Fruit fly (Drosophila melanogaster) whole organism, embryonic: ENCODE results near the gene CG44001.

Experiments used
- Abd-B ChIP-seq: fragments of 200-800 bp; sonication (Bioruptor generic); optimal IDR thresholded peaks from 2 replicates; lab custom pipeline; 2018; ENCODE audit warnings: missing biosample characterization, mild to moderate bottlenecking, missing genetic modification characterization, moderate library complexity
- Aef1 ChIP-seq: fragments of 200-800 bp; sonication (Bioruptor generic); IDR thresholded peaks from 3 replicates; pipeline ENCODE4 v1.3.6; 2022; ENCODE audit warnings: missing biosample characterization, missing genetic modification characterization
- Antp ChIP-seq: fragments of 200-800 bp; sonication (Bioruptor generic); optimal IDR thresholded peaks from 3 replicates; lab custom pipeline; 2016; ENCODE audit warnings: missing biosample characterization, missing genetic modification characterization
- BtbVII ChIP-seq: fragments of 200-800 bp; sonication (Bioruptor generic); optimal IDR thresholded peaks from 3 replicates; lab custom pipeline; 2017; ENCODE audit warnings: missing biosample characterization, mild to moderate bottlenecking, missing genetic modification characterization
- CG10979 ChIP-seq: fragments of 200-800 bp; sonication (Bioruptor generic); optimal IDR thresholded peaks from 2 replicates; lab custom pipeline; 2018; ENCODE audit warnings: missing biosample characterization, mild to moderate bottlenecking, missing genetic modification characterization, moderate library complexity
- CG13775 ChIP-seq: fragments of 200-800 bp; sonication (Bioruptor generic); optimal IDR thresholded peaks from 3 replicates; lab custom pipeline; 2017; ENCODE audit warnings: missing biosample characterization, mild to moderate bottlenecking, missing genetic modification characterization
- CG15696 ChIP-seq: fragments of 200-800 bp; sonication (Bioruptor generic); optimal IDR thresholded peaks from 2 replicates; lab custom pipeline; 2019; ENCODE audit warnings: missing biosample characterization, mild to moderate bottlenecking, missing genetic modification characterization, moderate library complexity
- CG1602 ChIP-seq: fragments of 200-800 bp; sonication (Bioruptor generic); optimal IDR thresholded peaks from 3 replicates; lab custom pipeline; 2016; ENCODE audit warnings: missing biosample characterization, missing genetic modification characterization
- CG18764 ChIP-seq: fragments of 200-800 bp; sonication (Bioruptor generic); optimal IDR thresholded peaks from 3 replicates; lab custom pipeline; 2016; ENCODE audit warnings: missing biosample characterization, missing genetic modification characterization
- CG2129 ChIP-seq: fragments of 200-800 bp; sonication (Bioruptor generic); IDR thresholded peaks from 2 replicates; pipeline ENCODE4 v1.3.6; 2022; ENCODE audit warnings: missing biosample characterization, missing genetic modification characterization; ENCODE audit not compliant: partially characterized antibody
- CG2199 ChIP-seq: fragments of 200-800 bp; sonication (Bioruptor generic); IDR thresholded peaks from 3 replicates; pipeline ENCODE4 v1.3.6; 2022; ENCODE audit warnings: missing biosample characterization, missing genetic modification characterization
- CG2712 ChIP-seq: fragments of 200-800 bp; optimal IDR thresholded peaks from 3 replicates; lab custom pipeline; 2019; ENCODE audit warnings: missing biosample characterization, mild to moderate bottlenecking, missing genetic modification characterization, moderate library complexity
- CG31224 ChIP-seq: fragments of 200-800 bp; sonication (Bioruptor generic); IDR thresholded peaks from 2 replicates; pipeline ENCODE4 v1.3.6; 2022; ENCODE audit warnings: missing biosample characterization, missing genetic modification characterization
- CG32767 ChIP-seq: fragments of 200-800 bp; sonication (Bioruptor generic); IDR thresholded peaks from 2 replicates; pipeline ENCODE4 v1.3.6; 2022; ENCODE audit warnings: missing biosample characterization, missing genetic modification characterization
- CG3281 ChIP-seq: fragments of 200-800 bp; sonication (Bioruptor generic); optimal IDR thresholded peaks from 3 replicates; lab custom pipeline; 2017; ENCODE audit warnings: missing biosample characterization, mild to moderate bottlenecking, missing genetic modification characterization
- CG33213 ChIP-seq: fragments of 200-800 bp; sonication (Bioruptor generic); optimal IDR thresholded peaks from 3 replicates; lab custom pipeline; 2016; ENCODE audit warnings: missing biosample characterization, missing genetic modification characterization
- CG3995 ChIP-seq: fragments of 200-800 bp; sonication (Bioruptor generic); optimal IDR thresholded peaks from 3 replicates; lab custom pipeline; 2016; ENCODE audit warnings: missing biosample characterization, missing genetic modification characterization
- CG4404 ChIP-seq: fragments of 200-800 bp; sonication (Bioruptor generic); IDR thresholded peaks from 2 replicates; pipeline ENCODE4 v1.3.6; 2022; ENCODE audit warnings: missing biosample characterization, missing genetic modification characterization
- CG6791 ChIP-seq: fragments of 200-800 bp; sonication (Bioruptor generic); IDR thresholded peaks from 3 replicates; pipeline ENCODE4 v1.3.6; 2022; ENCODE audit warnings: missing biosample characterization, missing genetic modification characterization; ENCODE audit not compliant: partially characterized antibody
- CG7786 ChIP-seq: fragments of 200-800 bp; sonication (Bioruptor generic); optimal IDR thresholded peaks from 2 replicates; lab custom pipeline; 2016; ENCODE audit warnings: missing biosample characterization, missing genetic modification characterization
- CHES-1-like ChIP-seq: fragments of 200-800 bp; sonication (Bioruptor generic); optimal IDR thresholded peaks from 2 replicates; lab custom pipeline; 2016; ENCODE audit warnings: missing biosample characterization, missing genetic modification characterization
- CoRest ChIP-seq: fragments of 200-800 bp; sonication (Bioruptor generic); optimal IDR thresholded peaks from 3 replicates; lab custom pipeline; 2018; ENCODE audit warnings: missing biosample characterization, mild to moderate bottlenecking, missing genetic modification characterization, moderate library complexity
- Elba2 ChIP-seq: fragments of 200-800 bp; sonication (Bioruptor generic); optimal IDR thresholded peaks from 3 replicates; lab custom pipeline; 2016; ENCODE audit warnings: missing biosample characterization, missing genetic modification characterization
- Ets65A ChIP-seq: fragments of 200-800 bp; sonication (Bioruptor generic); peaks from one replicate; lab custom pipeline; 2016; ENCODE audit warnings: missing biosample characterization, missing genetic modification characterization
- Hmx ChIP-seq: fragments of 200-800 bp; sonication (Bioruptor generic); optimal IDR thresholded peaks from 2 replicates; lab custom pipeline; 2016; ENCODE audit warnings: missing biosample characterization, missing genetic modification characterization
- Rfx ChIP-seq: fragments of 200-800 bp; sonication (Bioruptor generic); IDR thresholded peaks from 2 replicates; pipeline ENCODE4 v1.3.6; 2022; ENCODE audit warnings: missing biosample characterization, missing genetic modification characterization
- Sin3A ChIP-seq: fragments of >200 bp; optimal IDR thresholded peaks from 2 replicates; lab custom pipeline; 2018
- Xrp1 ChIP-seq: fragments of 200-800 bp; sonication (Bioruptor generic); IDR thresholded peaks from 2 replicates; pipeline ENCODE4 v1.3.6; 2022; ENCODE audit warnings: missing biosample characterization, missing genetic modification characterization
- bcd ChIP-seq: fragments of 200-800 bp; sonication (Bioruptor generic); optimal IDR thresholded peaks from 2 replicates; lab custom pipeline; 2017; ENCODE audit warnings: missing biosample characterization, mild to moderate bottlenecking, missing genetic modification characterization
- btn ChIP-seq: fragments of 200-800 bp; sonication (Bioruptor generic); optimal IDR thresholded peaks from 2 replicates; lab custom pipeline; 2016; ENCODE audit warnings: missing biosample characterization, missing genetic modification characterization
- cato ChIP-seq: fragments of 200-800 bp; sonication (Bioruptor generic); optimal IDR thresholded peaks from 2 replicates; lab custom pipeline; 2016; ENCODE audit warnings: missing biosample characterization, missing genetic modification characterization, borderline replicate concordance
- crc ChIP-seq: fragments of 200-800 bp; sonication (Bioruptor generic); optimal IDR thresholded peaks from 2 replicates; lab custom pipeline; 2016; ENCODE audit warnings: missing biosample characterization, missing genetic modification characterization
- dm ChIP-seq: fragments of 200-800 bp; sonication (Bioruptor generic); optimal IDR thresholded peaks from 3 replicates; lab custom pipeline; 2016; ENCODE audit warnings: missing biosample characterization, missing genetic modification characterization
- gem ChIP-seq: fragments of 200-800 bp; sonication (Bioruptor generic); optimal IDR thresholded peaks from 2 replicates; lab custom pipeline; 2019; ENCODE audit warnings: missing biosample characterization, mild to moderate bottlenecking, missing genetic modification characterization, moderate library complexity
- hb ChIP-seq: fragments of 200-800 bp; sonication (Bioruptor generic); IDR thresholded peaks from 3 replicates; pipeline ENCODE4 v1.3.6; 2022; ENCODE audit warnings: missing biosample characterization, missing genetic modification characterization; ENCODE audit not compliant: partially characterized antibody
- insv ChIP-seq, 2 experiments: fragments of 200-800 bp; sonication (Bioruptor generic); optimal IDR thresholded peaks; 3 replicates each; lab custom pipeline; 2016 to 2018; ENCODE audit warnings: missing biosample characterization in 2 of 2, missing genetic modification characterization in 2 of 2
- kni ChIP-seq: fragments of 200-800 bp; sonication (Bioruptor generic); optimal IDR thresholded peaks from 3 replicates; lab custom pipeline; 2017; ENCODE audit warnings: mild to moderate bottlenecking, missing biosample characterization, missing genetic modification reagents, missing genetic modification characterization
- lola ChIP-seq, 3 experiments: fragments of >200 bp in 2 of 3; fragments of 200-800 bp in 1 of 3; sonication (Bioruptor generic) in 1 of 3; optimal IDR thresholded peaks; 2 replicates each; lab custom pipeline; 2017 to 2019; ENCODE audit warnings: missing biosample characterization in 3 of 3, missing genetic modification characterization in 3 of 3, mild to moderate bottlenecking in 1 of 3, moderate library complexity in 1 of 3
- oc ChIP-seq: fragments of 200-800 bp; sonication (Bioruptor generic); optimal IDR thresholded peaks from 2 replicates; lab custom pipeline; 2018; ENCODE audit warnings: missing biosample characterization, mild to moderate bottlenecking, missing genetic modification characterization, moderate library complexity
- prd ChIP-seq, 3 experiments: fragments of >200 bp in 2 of 3; fragments of 200-800 bp in 1 of 3; sonication (Bioruptor generic) in 1 of 3; optimal IDR thresholded peaks in 2 of 3; IDR thresholded peaks in 1 of 3; 2 replicates in 2 of 3; 3 replicates in 1 of 3; pipeline versions ENCODE4 v1.3.6 to Lab custom; 2017 to 2022; ENCODE audit warnings: missing biosample characterization in 1 of 3, missing genetic modification characterization in 1 of 3
- repo ChIP-seq: fragments of 200-800 bp; sonication (Bioruptor generic); optimal IDR thresholded peaks from 2 replicates; lab custom pipeline; 2016; ENCODE audit warnings: missing biosample characterization, missing genetic modification characterization
- sc ChIP-seq, 3 experiments: fragments of >200 bp in 2 of 3; fragments of 200-800 bp in 1 of 3; sonication (Bioruptor generic) in 1 of 3; optimal IDR thresholded peaks; 2 replicates in 2 of 3; 3 replicates in 1 of 3; lab custom pipeline; 2017; ENCODE audit warnings: mild to moderate bottlenecking in 1 of 3, missing biosample characterization in 1 of 3, missing genetic modification characterization in 1 of 3, missing genetic modification reagents in 1 of 3
- seq ChIP-seq: fragments of 200-800 bp; sonication (Bioruptor generic); IDR thresholded peaks from 2 replicates; pipeline ENCODE4 v1.3.6; 2022; ENCODE audit warnings: missing biosample characterization, missing genetic modification characterization
- shn ChIP-seq: fragments of 200-800 bp; sonication (Bioruptor generic); optimal IDR thresholded peaks from 3 replicates; lab custom pipeline; 2016; ENCODE audit warnings: missing biosample characterization, missing genetic modification characterization
- stc ChIP-seq: fragments of 200-800 bp; sonication (Bioruptor generic); IDR thresholded peaks from 2 replicates; pipeline ENCODE4 v1.3.6; 2022; ENCODE audit warnings: missing biosample characterization, missing genetic modification characterization
- trem ChIP-seq: fragments of 200-800 bp; optimal IDR thresholded peaks from 3 replicates; lab custom pipeline; 2019; ENCODE audit warnings: missing biosample characterization, mild to moderate bottlenecking, missing genetic modification characterization, moderate library complexity

The CG44001 gene

dm6 chr2L:5059645-5060254, 16.7 kb downstream of the CG44001 start, which contains the start of gene Rpn11 (continued):
- peak; percentile 18 for TF ChIP-seq Antp
- peak; percentile 46 for TF ChIP-seq cato (GFP tag; lab: Kevin White, UChicago)
- TF ChIP-seq CG18764: peak; percentile 28
- peak; percentile 7 for TF ChIP-seq shn (GFP tag; lab: Kevin White, UChicago)
- no peak for TF ChIP-seq dm (GFP tag; lab: Kevin White, UChicago)
- TF ChIP-seq kni (GFP tag; lab: Kevin White, UChicago): no peak
- TF ChIP-seq CG10979 (tag; lab: Kevin White, UChicago): peak; percentile 49
- TF ChIP-seq CG31224 (GFP tag; lab: Robert Waterston, UW): 0 out of 2 replicates have a peak, but pooled peaks have one; percentile 9
- TF ChIP-seq CG33213 (GFP tag; lab: Kevin White, UChicago): no peak
- TF ChIP-seq sc (optimal IDR thresholded peaks at IDR 0.05; lab: Kevin White, UChicago): no peak
- TF ChIP-seq sc (GFP tag; optimal IDR thresholded peaks at IDR 0.05; lab: Kevin White, UChicago): peak; percentile 24
- TF ChIP-seq oc (tag; lab: Kevin White, UChicago): no peak
- peak; percentile 23 for TF ChIP-seq Hmx (GFP tag; lab: Kevin White, UChicago)
- no peak for TF ChIP-seq hb (GFP tag; lab: Robert Waterston, UW)
- TF ChIP-seq BtbVII (GFP tag; lab: Kevin White, UChicago): peak; percentile 24
- TF ChIP-seq Xrp1 (GFP tag; lab: Robert Waterston, UW): peak; percentile 38; the same call in 1 of the 2 replicates
- TF ChIP-seq CG7786 (GFP tag; lab: Kevin White, UChicago): peak; percentile 29
- TF ChIP-seq CG1602 (GFP tag; lab: Kevin White, UChicago): peak; percentile 67
- peak; percentile 4 for TF ChIP-seq Elba2
- peak; percentile 83 for TF ChIP-seq gem
- peak; percentile 79 for TF ChIP-seq CG13775
- peak; percentile 6 for TF ChIP-seq Sin3A (lab: Kevin White, UChicago)
- TF ChIP-seq seq (GFP tag; lab: Robert Waterston, UW): no peak
- TF ChIP-seq CG2129: 0 out of 2 replicates have a peak, but pooled peaks have one; percentile 38
- TF ChIP-seq CG4404 (GFP tag; lab: Robert Waterston, UW): peak; percentile 47; the same call in 1 of the 2 replicates
- peak; percentile 52; the same call in 1 of the 2 replicates for TF ChIP-seq Rfx (GFP tag; lab: Robert Waterston, UW)
- TF ChIP-seq CG3995: peak; percentile 39

- TF ChIP-seq CG6791: peak; percentile 27; the same call in 1 of the 3 replicates
- TF ChIP-seq CHES-1-like (GFP tag; lab: Kevin White, UChicago): no peak
These were observed 17.4 kb downstream of the CG44001 start, which contains the start of gene qtc for dm6 chr2L:5060515-5060914. Gene qtc (plus strand): TSS chr2L:5060815.

DNA sequence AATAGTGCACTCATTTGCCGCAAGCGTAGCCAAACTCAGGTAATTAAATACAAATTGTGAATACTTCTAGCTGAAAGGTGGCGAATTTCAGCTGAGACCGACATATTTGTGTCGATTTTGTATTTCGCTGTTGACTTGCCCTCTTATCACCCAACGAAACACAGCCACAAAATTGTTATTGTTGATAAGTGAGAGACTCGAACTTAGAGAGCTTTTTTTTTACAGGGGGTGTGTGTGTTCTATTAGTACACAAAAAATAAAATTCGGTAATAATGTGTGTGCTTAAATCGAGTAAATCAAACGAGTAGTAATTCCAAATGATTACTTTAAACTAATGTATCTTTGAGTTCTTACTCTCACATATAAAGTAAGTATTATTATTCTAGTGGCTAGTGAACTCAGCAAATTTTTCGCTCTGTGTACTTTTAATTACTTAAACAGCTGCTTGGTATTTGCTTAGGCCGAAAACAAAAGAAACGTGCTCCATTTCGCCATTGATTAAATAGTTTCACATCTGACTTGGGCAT, 17.9 kb downstream of the CG44001 start:
- TF ChIP-seq bcd (GFP tag; lab: Kevin White, UChicago) (peak; percentile 60), Ets65A (peak; percentile 88), stc (GFP tag; lab: Robert Waterston, UW) (peak; percentile 65), lola (GFP tag; optimal IDR thresholded peaks at IDR 0.05; lab: Kevin White, UChicago) (peak in 1 of 3 experiments; percentile 52), repo (GFP tag; lab: Kevin White, UChicago) (peak; percentile 15), CG15696 (tag; lab: Kevin White, UChicago) (no peak), trem (no peak), prd (optimal IDR thresholded peaks at IDR 0.05; lab: Kevin White, UChicago) (no peak), prd (GFP tag; IDR thresholded peaks at IDR 0.05; lab: Robert Waterston, UW) (peak; percentile 54; the same call in 2 of the 3 replicates), CG2712 (tag; lab: Kevin White, UChicago) (peak; percentile 57), insv (GFP tag; optimal IDR thresholded peaks at IDR 0.05; lab: Kevin White, UChicago) (peak in 1 of 2 experiments; percentile 25), CG3281 (GFP tag; lab: Kevin White, UChicago) (peak; percentile 80), CoRest (tag; lab: Kevin White, UChicago) (peak; percentile 28), CG32767 (GFP tag; lab: Robert Waterston, UW) (no peak), CG2199 (GFP tag; lab: Robert Waterston, UW) (no peak), crc (GFP tag; lab: Kevin White, UChicago) (peak; percentile 83), CG13775 (peak; percentile 35), btn (no peak), Abd-B (GFP tag; lab: Kevin White, UChicago) (peak; percentile 51), Aef1 (GFP tag; lab: Robert Waterston, UW) (0 out of 3 replicates have a peak, but pooled peaks have one; percentile 46)
